Fruit fly (Drosophila melanogaster) whole organism, embryonic: ENCODE data around the gene ClpX.
A peak's percentile ranks its signal among the peaks of the same experiment; 100 is the strongest.

Source experiments
- Abd-B ChIP-seq: fragments of 200-800 bp; sonication (Bioruptor generic); optimal IDR thresholded peaks from 2 replicates; lab custom pipeline; 2018; ENCODE audit warnings: missing biosample characterization, mild to moderate bottlenecking, missing genetic modification characterization, moderate library complexity
- Adf1 ChIP-seq: fragments of 200-800 bp; sonication (Bioruptor generic); IDR thresholded peaks from 2 replicates; pipeline ENCODE4 v1.3.6; 2022; ENCODE audit warnings: missing biosample characterization, missing genetic modification characterization
- Asciz ChIP-seq: fragments of 200-800 bp; sonication (Bioruptor generic); optimal IDR thresholded peaks from 2 replicates; lab custom pipeline; 2017; ENCODE audit warnings: missing biosample characterization, mild to moderate bottlenecking, missing genetic modification characterization, missing genetic modification reagents
- Awh ChIP-seq: fragments of 200-800 bp; sonication (Bioruptor generic); IDR thresholded peaks from 2 replicates; pipeline ENCODE4, ENCODE4 v1.3.6; 2022; ENCODE audit warnings: missing biosample characterization, missing genetic modification characterization
- CG10274 ChIP-seq: fragments of 200-800 bp; sonication (Bioruptor generic); optimal IDR thresholded peaks from 3 replicates; lab custom pipeline; 2017; ENCODE audit warnings: missing biosample characterization, mild to moderate bottlenecking, missing genetic modification characterization
- CG12299 ChIP-seq: fragments of 200-800 bp; sonication (Bioruptor generic); optimal IDR thresholded peaks from 2 replicates; lab custom pipeline; 2018; ENCODE audit warnings: missing biosample characterization, mild to moderate bottlenecking, missing genetic modification characterization
- CG12659 ChIP-seq: fragments of 200-800 bp; sonication (Bioruptor generic); optimal IDR thresholded peaks from 3 replicates; lab custom pipeline; 2017; ENCODE audit warnings: mild to moderate bottlenecking, missing biosample characterization, missing genetic modification reagents, missing genetic modification characterization
- CG15073 ChIP-seq: fragments of 200-800 bp; sonication (Bioruptor generic); optimal IDR thresholded peaks from 2 replicates; lab custom pipeline; 2016; ENCODE audit warnings: missing biosample characterization, missing genetic modification characterization
- CG1647 ChIP-seq: fragments of 200-800 bp; sonication (Bioruptor generic); optimal IDR thresholded peaks from 3 replicates; lab custom pipeline; 2016; ENCODE audit warnings: missing biosample characterization, missing genetic modification characterization
- CG32767 ChIP-seq: fragments of 200-800 bp; sonication (Bioruptor generic); IDR thresholded peaks from 2 replicates; pipeline ENCODE4 v1.3.6; 2022; ENCODE audit warnings: missing biosample characterization, missing genetic modification characterization
- CG34224 ChIP-seq: fragments of 200-800 bp; sonication (Bioruptor generic); IDR thresholded peaks from 3 replicates; pipeline ENCODE4 v1.3.6; 2022; ENCODE audit warnings: missing biosample characterization, missing genetic modification characterization; ENCODE audit not compliant: partially characterized antibody
- CG4282 ChIP-seq: fragments of 200-800 bp; sonication (Bioruptor generic); optimal IDR thresholded peaks from 2 replicates; lab custom pipeline; 2016; ENCODE audit warnings: missing biosample characterization, missing genetic modification characterization
- CG4617 ChIP-seq: fragments of 200-800 bp; sonication (Bioruptor generic); optimal IDR thresholded peaks from 3 replicates; lab custom pipeline; 2016; ENCODE audit warnings: missing biosample characterization, missing genetic modification characterization, borderline replicate concordance
- CG6254 ChIP-seq: fragments of 200-800 bp; sonication (Bioruptor generic); optimal IDR thresholded peaks from 3 replicates; lab custom pipeline; 2017; ENCODE audit warnings: mild to moderate bottlenecking, missing biosample characterization, missing genetic modification reagents, missing genetic modification characterization
- CG6813 ChIP-seq: fragments of 200-800 bp; sonication (Bioruptor generic); optimal IDR thresholded peaks from 2 replicates; lab custom pipeline; 2017; ENCODE audit warnings: missing biosample characterization, missing genetic modification characterization, mild to moderate bottlenecking, moderate library complexity, missing genetic modification reagents
- CG8089 ChIP-seq: fragments of 200-800 bp; sonication (Bioruptor generic); optimal IDR thresholded peaks from 3 replicates; lab custom pipeline; 2016; ENCODE audit warnings: missing biosample characterization, missing genetic modification characterization
- CG8281 ChIP-seq: fragments of 200-800 bp; sonication (Bioruptor generic); optimal IDR thresholded peaks from 2 replicates; lab custom pipeline; 2018; ENCODE audit warnings: missing biosample characterization, mild to moderate bottlenecking, missing genetic modification characterization, moderate library complexity
- CG8388 ChIP-seq: fragments of 200-800 bp; sonication (Bioruptor generic); optimal IDR thresholded peaks from 2 replicates; lab custom pipeline; 2019; ENCODE audit warnings: missing biosample characterization, mild to moderate bottlenecking, missing genetic modification characterization, moderate library complexity
- CG8765 ChIP-seq: fragments of 200-800 bp; sonication (Bioruptor generic); IDR thresholded peaks from 2 replicates; pipeline ENCODE4 v1.3.6; 2022; ENCODE audit warnings: missing biosample characterization, missing genetic modification characterization
- CG9876 ChIP-seq: fragments of 200-800 bp; sonication (Bioruptor generic); optimal IDR thresholded peaks from 2 replicates; lab custom pipeline; 2016; ENCODE audit warnings: missing biosample characterization, missing genetic modification characterization
- E2f2 ChIP-seq: fragments of 200-800 bp; sonication (Bioruptor generic); IDR thresholded peaks from 2 replicates; pipeline ENCODE4 v1.3.6; 2022; ENCODE audit warnings: missing biosample characterization, missing genetic modification characterization
- Ets97D ChIP-seq: fragments of 200-800 bp; sonication (Bioruptor generic); optimal IDR thresholded peaks from 3 replicates; lab custom pipeline; 2016; ENCODE audit warnings: missing biosample characterization, missing genetic modification characterization
- MBD-R2 ChIP-seq: fragments of 200-800 bp; sonication (Bioruptor generic); IDR thresholded peaks from 2 replicates; pipeline ENCODE4 v1.3.6; 2022; ENCODE audit warnings: missing biosample characterization, missing genetic modification characterization
- Mad ChIP-seq: fragments of 200-800 bp; sonication (Bioruptor generic); optimal IDR thresholded peaks from 2 replicates; lab custom pipeline; 2016; ENCODE audit warnings: missing biosample characterization, missing genetic modification characterization
- Meics ChIP-seq: fragments of 200-800 bp; sonication (Bioruptor generic); optimal IDR thresholded peaks from 2 replicates; lab custom pipeline; 2017; ENCODE audit warnings: missing biosample characterization, mild to moderate bottlenecking, missing genetic modification characterization
- Neu2 ChIP-seq: fragments of 200-800 bp; sonication (Bioruptor generic); optimal IDR thresholded peaks from 3 replicates; lab custom pipeline; 2016; ENCODE audit warnings: missing biosample characterization, missing genetic modification characterization, borderline replicate concordance
- Nf-YB ChIP-seq: fragments of 200-800 bp; sonication (Bioruptor generic); optimal IDR thresholded peaks from 3 replicates; lab custom pipeline; 2019; ENCODE audit warnings: missing biosample characterization, mild to moderate bottlenecking, missing genetic modification characterization, moderate library complexity
- NfI ChIP-seq: fragments of 200-800 bp; sonication (Bioruptor generic); optimal IDR thresholded peaks from 3 replicates; lab custom pipeline; 2018; ENCODE audit warnings: missing biosample characterization, mild to moderate bottlenecking, missing genetic modification characterization, moderate library complexity
- Rfx ChIP-seq: fragments of 200-800 bp; sonication (Bioruptor generic); IDR thresholded peaks from 2 replicates; pipeline ENCODE4 v1.3.6; 2022; ENCODE audit warnings: missing biosample characterization, missing genetic modification characterization
- Tbp ChIP-seq: fragments of >200 bp; optimal IDR thresholded peaks from 2 replicates; lab custom pipeline; 2018; ENCODE audit warnings: missing biosample characterization, missing genetic modification characterization
- az2 ChIP-seq: fragments of 200-800 bp; sonication (Bioruptor generic); optimal IDR thresholded peaks from 3 replicates; lab custom pipeline; 2016; ENCODE audit warnings: missing biosample characterization, missing genetic modification characterization
- bsh ChIP-seq, 2 experiments: fragments of 200-800 bp; sonication (Bioruptor generic); optimal IDR thresholded peaks; 2 replicates each; lab custom pipeline; 2017 to 2018; ENCODE audit warnings: mild to moderate bottlenecking in 2 of 2, missing biosample characterization in 2 of 2, missing genetic modification characterization in 2 of 2, moderate library complexity in 1 of 2
- chm ChIP-seq: fragments of 200-800 bp; sonication (Bioruptor generic); IDR thresholded peaks from 2 replicates; pipeline ENCODE4 v1.3.6; 2022; ENCODE audit warnings: missing biosample characterization, missing genetic modification characterization
- crc ChIP-seq: fragments of 200-800 bp; sonication (Bioruptor generic); optimal IDR thresholded peaks from 2 replicates; lab custom pipeline; 2016; ENCODE audit warnings: missing biosample characterization, missing genetic modification characterization
- dan ChIP-seq: fragments of 200-800 bp; sonication (Bioruptor generic); IDR thresholded peaks from 2 replicates; pipeline ENCODE4 v1.3.6; 2022; ENCODE audit warnings: missing biosample characterization, missing genetic modification characterization
- ewg ChIP-seq: fragments of 200-800 bp; sonication (Bioruptor generic); optimal IDR thresholded peaks from 3 replicates; lab custom pipeline; 2017; ENCODE audit warnings: mild to moderate bottlenecking, missing biosample characterization, missing genetic modification reagents, missing genetic modification characterization
- gce ChIP-seq: fragments of 200-800 bp; sonication (Bioruptor generic); IDR thresholded peaks from 3 replicates; pipeline ENCODE4 v1.3.6; 2022; ENCODE audit warnings: missing biosample characterization, missing genetic modification characterization
- gem ChIP-seq: fragments of 200-800 bp; sonication (Bioruptor generic); optimal IDR thresholded peaks from 2 replicates; lab custom pipeline; 2019; ENCODE audit warnings: missing biosample characterization, mild to moderate bottlenecking, missing genetic modification characterization, moderate library complexity
- kni ChIP-seq: fragments of 200-800 bp; sonication (Bioruptor generic); optimal IDR thresholded peaks from 3 replicates; lab custom pipeline; 2017; ENCODE audit warnings: mild to moderate bottlenecking, missing biosample characterization, missing genetic modification reagents, missing genetic modification characterization
- nmo ChIP-seq: fragments of 200-800 bp; sonication (Bioruptor generic); optimal IDR thresholded peaks from 2 replicates; lab custom pipeline; 2018; ENCODE audit warnings: missing biosample characterization, mild to moderate bottlenecking, missing genetic modification characterization, moderate library complexity
- nom ChIP-seq: fragments of 200-800 bp; sonication (Bioruptor generic); optimal IDR thresholded peaks from 2 replicates; lab custom pipeline; 2017; ENCODE audit warnings: missing biosample characterization, missing genetic modification characterization, mild to moderate bottlenecking, moderate library complexity, missing genetic modification reagents
- peb ChIP-seq: fragments of 200-800 bp; sonication (Bioruptor generic); IDR thresholded peaks from 2 replicates; pipeline ENCODE4 v1.3.6; 2022; ENCODE audit warnings: missing biosample characterization, missing genetic modification characterization
- run ChIP-seq: fragments of 200-800 bp; sonication (Bioruptor generic); optimal IDR thresholded peaks from 3 replicates; lab custom pipeline; 2018; ENCODE audit warnings: missing biosample characterization, mild to moderate bottlenecking, missing genetic modification characterization
- seq ChIP-seq: fragments of 200-800 bp; sonication (Bioruptor generic); IDR thresholded peaks from 2 replicates; pipeline ENCODE4 v1.3.6; 2022; ENCODE audit warnings: missing biosample characterization, missing genetic modification characterization
- slbo ChIP-seq: fragments of 200-800 bp; sonication (Bioruptor generic); IDR thresholded peaks from 2 replicates; pipeline ENCODE4 v1.3.6; 2022; ENCODE audit warnings: missing biosample characterization, missing genetic modification characterization
- sna ChIP-seq: fragments of 200-800 bp; sonication (Bioruptor generic); IDR thresholded peaks from 2 replicates; pipeline ENCODE4 v1.3.6; 2022; ENCODE audit warnings: missing biosample characterization, missing genetic modification characterization; ENCODE audit not compliant: partially characterized antibody
- stc ChIP-seq: fragments of 200-800 bp; sonication (Bioruptor generic); IDR thresholded peaks from 2 replicates; pipeline ENCODE4 v1.3.6; 2022; ENCODE audit warnings: missing biosample characterization, missing genetic modification characterization
- trem ChIP-seq: fragments of 200-800 bp; optimal IDR thresholded peaks from 3 replicates; lab custom pipeline; 2019; ENCODE audit warnings: missing biosample characterization, mild to moderate bottlenecking, missing genetic modification characterization, moderate library complexity
- ttk ChIP-seq: fragments of 200-800 bp; sonication (Bioruptor generic); IDR thresholded peaks from 2 replicates; pipeline ENCODE4 v2.1.2; 2022; ENCODE audit warnings: missing biosample characterization, missing genetic modification characterization
- wdn ChIP-seq: fragments of 200-800 bp; sonication (Bioruptor generic); IDR thresholded peaks from 2 replicates; pipeline ENCODE4 v1.3.6; 2022; ENCODE audit warnings: missing biosample characterization, missing genetic modification characterization
- zfh1 ChIP-seq: fragments of 200-800 bp; sonication (Bioruptor generic); IDR thresholded peaks from 3 replicates; pipeline ENCODE4 v1.3.6; 2022; ENCODE audit warnings: missing biosample characterization, missing genetic modification characterization

The ClpX gene

DNA sequence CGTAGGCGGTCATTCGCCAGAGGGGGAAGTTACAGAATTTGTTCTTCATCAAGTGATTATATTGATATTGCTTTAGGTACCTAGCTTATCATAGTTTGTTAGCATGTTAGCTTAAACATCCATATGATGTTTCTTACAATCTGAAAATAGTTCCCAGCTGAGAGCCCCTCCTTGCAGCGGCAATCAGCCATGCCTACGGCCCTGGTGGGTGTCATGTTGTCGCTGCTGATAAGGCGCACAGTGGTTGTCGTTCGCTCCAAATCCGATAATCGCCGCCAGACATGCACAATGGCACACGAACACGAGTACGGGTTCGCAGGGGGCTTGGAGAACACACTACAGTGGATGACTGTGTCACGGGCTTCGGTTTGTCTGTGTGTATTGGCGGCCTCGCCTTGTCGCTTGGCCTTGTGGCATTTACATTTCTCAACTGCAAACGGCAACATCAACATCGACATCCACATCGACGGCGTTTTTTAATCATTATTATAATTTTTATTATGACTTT lies 2.5 kb upstream of the ClpX start (continued):
- TF ChIP-seq CG34224 (GFP tag; lab: Robert Waterston, UW) (no peak), CG8765 (GFP tag; lab: Robert Waterston, UW) (peak; percentile 50; the same call in 1 of the 2 replicates), Rfx (GFP tag; lab: Robert Waterston, UW) (peak; percentile 92), az2 (GFP tag; lab: Kevin White, UChicago) (peak; percentile 79), trem (peak; percentile 36), CG9876 (GFP tag; lab: Kevin White, UChicago) (peak; percentile 56), NfI (GFP tag; lab: Kevin White, UChicago) (peak; percentile 74), slbo (GFP tag; lab: Robert Waterston, UW) (peak; percentile 90), CG15073 (GFP tag; lab: Kevin White, UChicago) (no peak), MBD-R2 (peak; percentile 60; the same call in 1 of the 2 replicates), CG12299 (tag; lab: Kevin White, UChicago) (peak; percentile 8), wdn (GFP tag; lab: Robert Waterston, UW) (peak; percentile 79), CG6813 (peak; percentile 66), CG8089 (GFP tag; lab: Kevin White, UChicago) (peak; percentile 44), gce (peak; percentile 69; the same call in 1 of the 3 replicates), CG8388 (GFP tag; lab: Kevin White, UChicago) (peak; percentile 61), crc (GFP tag; lab: Kevin White, UChicago) (peak; percentile 64), chm (peak; percentile 75), zfh1 (GFP tag; lab: Robert Waterston, UW) (peak; percentile 81), bsh (GFP tag; optimal IDR thresholded peaks at IDR 0.05; lab: Kevin White, UChicago) (peak; percentile 34 to 81), E2f2 (GFP tag; lab: Robert Waterston, UW) (peak; percentile 58), Mad (GFP tag; lab: Kevin White, UChicago) (peak; percentile 70), CG10274 (GFP tag; lab: Kevin White, UChicago) (peak; percentile 65), CG1647 (GFP tag; lab: Kevin White, UChicago) (peak; percentile 75), Adf1 (GFP tag; lab: Robert Waterston, UW) (peak; percentile 64), ttk (peak; percentile 27), gem (tag; lab: Kevin White, UChicago) (peak; percentile 82), Asciz (GFP tag; lab: Kevin White, UChicago) (peak; percentile 50), run (tag; lab: Kevin White, UChicago) (no peak), Meics (GFP tag; lab: Kevin White, UChicago) (peak; percentile 87), nmo (GFP tag; lab: Kevin White, UChicago) (peak; percentile 49), Nf-YB (GFP tag; lab: Kevin White, UChicago) (peak; percentile 57), stc (peak; percentile 81), Neu2 (GFP tag; lab: Kevin White, UChicago) (no peak), CG4617 (GFP tag; lab: Kevin White, UChicago) (peak; percentile 31), CG4282 (GFP tag; lab: Kevin White, UChicago) (peak; percentile 69), CG8281 (tag; lab: Kevin White, UChicago) (peak; percentile 46)

dm6 chr3R:19904865-19905373 lies 1.4 kb upstream of the ClpX start, which contains the start of the genes Surf6 and RhoGAP92B:
Surf6 (minus strand) TSS chr3R:19904868.
RhoGAP92B (plus strand) TSS chr3R:19905164.
- TF ChIP-seq nom (GFP tag; lab: Kevin White, UChicago) (peak; percentile 78), CG12659 (peak; percentile 88), Tbp (GFP tag; lab: Kevin White, UChicago) (peak; percentile 10), CG6254 (GFP tag; lab: Kevin White, UChicago) (peak; percentile 52), Abd-B (no peak), peb (GFP tag; lab: Robert Waterston, UW) (no peak), dan (GFP tag; lab: Robert Waterston, UW) (no peak), Awh (GFP tag; lab: Robert Waterston, UW) (no peak), ewg (GFP tag; lab: Kevin White, UChicago) (peak; percentile 40), Ets97D (GFP tag; lab: Kevin White, UChicago) (peak; percentile 89), kni (peak; percentile 39), seq (peak; percentile 47; the same call in 1 of the 2 replicates), CG32767 (GFP tag; lab: Robert Waterston, UW) (peak; percentile 60), sna (0 out of 2 replicates have a peak, but pooled peaks have one; percentile 28)
